Fruit fly (Drosophila melanogaster) ovary, adult (tissue): ENCODE measurements around the gene LManV.

Experiments
- CG17801 ChIP-seq: fragments of 200-800 bp; optimal IDR thresholded peaks from 2 replicates; lab custom pipeline; 2019; ENCODE audit warnings: missing biosample characterization, mild to moderate bottlenecking, missing genetic modification characterization, moderate library complexity; ENCODE audit not compliant: partially characterized antibody

The LManV gene

DNA sequence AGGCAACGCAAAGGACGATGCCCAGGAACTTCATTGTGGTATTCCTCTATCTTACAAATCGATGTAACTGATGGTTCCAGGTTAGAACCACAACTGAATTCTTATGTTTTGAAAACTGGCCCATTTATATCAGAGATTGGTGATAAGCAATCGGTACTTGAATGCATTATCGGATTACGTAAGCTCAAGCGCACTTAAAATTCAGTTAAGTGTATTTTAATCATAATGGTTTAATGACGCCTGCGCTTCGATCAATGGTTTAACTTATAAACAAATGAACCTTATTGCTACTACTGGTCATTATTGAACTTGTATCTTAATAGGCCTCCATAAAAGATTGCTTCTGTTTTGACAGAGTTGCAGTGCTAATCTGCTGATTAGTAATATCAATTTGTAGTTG, at the start of gene LManV:
Gene LManV, minus strand, starts transcription at position 101 of the 400 bp plus-strand sequence.
- no peak for TF ChIP-seq CG17801

- no peak for TF ChIP-seq CG17801
These were observed 49.3 kb upstream of the LManV start, which contains the start of gene SoxN for dm6 chr2L:8825222-8825869. TSS of gene SoxN (plus strand) at chr2L:8825645.

DNA sequence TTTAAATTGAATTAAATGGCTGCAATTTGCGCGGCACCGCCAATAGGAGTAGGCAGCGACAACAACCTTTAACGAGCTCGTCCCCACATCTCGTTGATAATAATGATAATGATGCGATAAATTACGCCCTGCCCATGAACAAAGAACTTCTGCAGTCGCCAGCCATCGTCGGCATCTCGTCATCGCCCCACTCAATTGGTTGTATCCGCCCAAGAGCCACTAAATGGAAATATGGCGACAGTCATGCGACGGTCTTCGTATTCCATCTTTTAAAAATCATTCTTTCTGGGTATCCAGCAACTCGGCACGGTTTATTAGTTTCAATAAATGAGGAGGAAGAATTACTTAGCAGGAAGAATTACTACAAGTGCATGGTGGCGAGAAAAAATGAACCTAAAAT, 44.5 kb upstream of the LManV start:
- no peak for TF ChIP-seq CG17801

DNA sequence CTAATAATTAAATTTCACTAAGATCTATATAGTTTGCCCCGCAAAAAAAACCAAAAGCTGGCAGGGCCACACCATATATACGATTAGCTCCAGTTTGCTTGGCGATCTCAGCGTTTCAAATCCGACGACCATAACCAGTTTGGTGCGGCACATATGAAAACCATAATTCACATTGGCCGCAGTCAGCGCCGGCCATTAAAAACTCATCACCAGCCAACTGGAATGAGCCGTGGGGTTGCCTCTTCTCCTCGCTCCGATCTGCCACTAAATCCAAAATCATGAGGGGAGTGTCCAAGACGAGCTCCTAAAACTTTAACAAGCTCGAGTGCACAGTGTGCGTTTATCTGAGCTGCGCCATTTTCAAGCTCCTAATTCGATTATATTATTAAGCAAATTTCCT, 41.3 kb upstream of the LManV start:
- TF ChIP-seq CG17801 = no peak

DNA sequence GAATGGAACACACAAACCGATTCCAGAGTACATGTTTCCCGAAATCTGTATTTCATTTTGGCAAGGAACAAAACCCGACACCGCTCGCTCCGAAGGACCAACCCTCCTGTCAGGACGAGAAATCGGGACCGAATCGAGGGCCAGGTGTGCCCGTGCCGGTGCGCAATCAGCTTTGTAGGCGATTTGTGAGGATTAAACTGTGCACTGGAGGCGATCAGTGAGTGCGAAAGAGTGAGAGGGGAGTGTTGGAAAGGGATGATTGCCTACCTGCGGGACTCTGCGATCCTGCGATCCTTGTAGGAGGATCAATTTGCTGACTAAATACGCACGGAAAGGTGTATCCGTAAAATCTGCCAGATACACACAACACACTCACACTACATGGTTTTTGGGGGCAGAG, 33.7 kb upstream of the LManV start:
- no peak for TF ChIP-seq CG17801

DNA sequence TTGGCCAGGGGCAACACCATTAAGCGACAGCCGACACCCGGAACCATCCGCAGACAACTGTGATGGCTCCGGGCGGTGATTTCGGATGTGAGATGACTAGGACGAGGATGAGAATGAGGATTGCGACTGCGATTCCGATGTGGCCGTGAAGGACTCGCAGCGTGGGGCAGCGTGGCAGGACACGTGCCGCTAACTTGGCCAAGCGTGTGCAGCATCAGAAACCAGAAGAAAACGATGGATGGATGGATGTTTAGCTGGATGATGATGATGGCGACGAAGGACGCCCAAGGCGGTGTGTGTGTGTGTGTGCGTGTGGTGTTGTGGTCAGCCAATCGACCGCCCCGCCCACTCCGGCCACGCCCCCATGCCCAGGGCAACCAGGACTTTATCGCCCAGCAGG, 28.1 kb upstream of the LManV start:
- TF ChIP-seq CG17801 = no peak

- no peak for TF ChIP-seq CG17801
These were observed 22.9 kb upstream of the LManV start for dm6 chr2L:8799009-8799408.

dm6 chr2L:8794151-8794550, 18.1 kb upstream of the LManV start:
- no peak for TF ChIP-seq CG17801

dm6 chr2L:8791703-8792102, 15.6 kb upstream of the LManV start:
- no peak for TF ChIP-seq CG17801

DNA sequence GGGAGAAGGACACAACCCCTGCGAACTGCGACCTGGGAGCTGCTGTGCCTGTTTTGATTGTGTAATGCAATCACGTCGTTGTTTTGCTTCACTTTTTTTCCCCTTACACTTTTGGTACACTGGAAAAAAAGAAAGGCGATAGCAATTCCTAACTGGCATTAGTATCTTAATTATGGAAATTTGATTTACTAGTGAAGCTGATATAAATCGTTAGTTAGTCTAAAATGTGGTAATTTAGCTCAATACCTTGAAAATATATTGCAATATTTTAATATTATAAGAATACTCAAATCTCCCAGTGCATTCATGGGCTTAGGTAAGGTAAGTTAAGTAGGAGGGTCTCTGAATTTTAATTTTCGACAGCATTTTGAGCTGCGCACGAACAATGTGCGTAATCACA, 11.5 kb upstream of the LManV start:
- TF ChIP-seq CG17801 = no peak

DNA sequence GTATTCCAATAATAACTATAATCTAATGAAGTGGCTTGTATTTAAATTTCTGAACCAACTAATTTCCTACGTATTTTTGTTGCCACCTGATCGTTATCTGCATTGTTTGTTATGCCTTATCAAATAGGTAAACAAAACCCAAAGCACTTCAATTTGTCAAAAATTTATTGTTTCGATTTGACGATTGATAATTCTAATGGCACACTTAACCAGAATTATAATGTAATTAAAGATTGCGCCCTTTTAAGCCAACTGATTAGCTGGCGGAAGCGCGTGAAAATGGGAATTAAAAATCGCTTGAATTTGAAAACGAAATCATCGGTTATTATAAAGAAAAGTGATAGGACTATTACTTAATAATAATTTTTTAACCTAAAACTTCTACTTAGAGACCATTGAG, 8.7 kb upstream of the LManV start:
- no peak for TF ChIP-seq CG17801

- TF ChIP-seq CG17801 = no peak
These were observed 6.3 kb upstream of the LManV start, which contains the start of gene CG42710 for dm6 chr2L:8782400-8782799. TSS of gene CG42710 (minus strand) at chr2L:8782500.

dm6 chr2L:8781152-8781551, 5.1 kb upstream of the LManV start, which contains the start of gene LManVI:
TSS of gene LManVI (minus strand) at chr2L:8781252.
- no peak for TF ChIP-seq CG17801

dm6 chr2L:8772244-8772643, 3.8 kb downstream of the LManV start, which contains the start of gene LManIV:
TSS of gene LManIV (minus strand) at chr2L:8772344.
- no peak for TF ChIP-seq CG17801

- TF ChIP-seq CG17801 = no peak
These were observed 7.4 kb downstream of the LManV start, which contains the start of gene LManIII for dm6 chr2L:8768660-8769138. TSS of gene LManIII (minus strand) at chr2L:8768710.

- no peak for TF ChIP-seq CG17801
These were observed 13.2 kb downstream of the LManV start for dm6 chr2L:8762833-8763232.

- TF ChIP-seq CG17801 = no peak
These were observed 24.0 kb downstream of the LManV start, which contains the start of the genes CG45307 and CG12438 for dm6 chr2L:8752022-8752421. TSS of gene CG45307 (minus strand) at chr2L:8752122. TSS of gene CG12438 (plus strand) at chr2L:8752285.

DNA sequence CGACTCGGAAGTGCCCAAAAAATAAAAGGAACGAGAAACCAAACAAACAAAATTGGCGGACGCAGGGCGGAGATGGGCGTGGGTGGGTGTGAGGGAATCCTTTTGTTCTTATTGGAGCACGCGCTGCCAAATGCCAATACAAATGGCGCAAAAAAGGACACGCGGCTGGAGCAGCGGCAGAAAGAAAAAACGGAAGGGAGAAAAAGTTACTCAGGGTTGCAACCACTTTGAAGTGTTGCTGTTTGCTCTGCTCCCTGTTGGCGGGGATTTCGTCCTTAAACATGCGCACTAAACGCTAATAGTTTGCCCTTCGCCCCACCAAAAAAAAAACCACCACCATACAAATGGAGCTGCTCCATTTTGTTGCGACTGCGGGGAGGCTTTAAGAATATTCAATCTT, 28.6 kb downstream of the LManV start:
- no peak for TF ChIP-seq CG17801
